Fruit fly (Drosophila melanogaster) whole organism, embryonic: ENCODE measurements around the gene CG4645.

Experiments
- Atf6 ChIP-seq: fragments of 200-800 bp; sonication (Bioruptor generic); IDR thresholded peaks from 2 replicates; pipeline ENCODE4 v1.3.6; 2022; ENCODE audit warnings: missing biosample characterization, missing genetic modification characterization
- CG10147 ChIP-seq: fragments of 200-800 bp; sonication (Bioruptor generic); optimal IDR thresholded peaks from 2 replicates; lab custom pipeline; 2019; ENCODE audit warnings: missing biosample characterization, mild to moderate bottlenecking, missing genetic modification characterization, moderate library complexity
- CG10431 ChIP-seq: fragments of 200-800 bp; sonication (Bioruptor generic); optimal IDR thresholded peaks from 3 replicates; lab custom pipeline; 2018; ENCODE audit warnings: missing biosample characterization, mild to moderate bottlenecking, missing genetic modification characterization
- CG10543 ChIP-seq: fragments of 200-800 bp; sonication (Bioruptor generic); optimal IDR thresholded peaks from 3 replicates; lab custom pipeline; 2017; ENCODE audit warnings: missing biosample characterization, mild to moderate bottlenecking, missing genetic modification characterization, moderate library complexity
- CG10654 ChIP-seq: fragments of 200-800 bp; sonication (Bioruptor generic); optimal IDR thresholded peaks from 2 replicates; lab custom pipeline; 2016; ENCODE audit warnings: missing biosample characterization, missing genetic modification characterization
- CG11696 ChIP-seq: fragments of 200-800 bp; sonication (Bioruptor generic); IDR thresholded peaks from 2 replicates; pipeline ENCODE4 v1.3.6; 2022; ENCODE audit warnings: missing biosample characterization, missing genetic modification characterization
- CG13287 ChIP-seq: fragments of 200-800 bp; sonication (Bioruptor generic); IDR thresholded peaks from 2 replicates; pipeline ENCODE4 v1.3.6; 2022; ENCODE audit warnings: missing biosample characterization, missing genetic modification characterization; ENCODE audit not compliant: partially characterized antibody
- CG13775 ChIP-seq: fragments of 200-800 bp; sonication (Bioruptor generic); optimal IDR thresholded peaks from 3 replicates; lab custom pipeline; 2017; ENCODE audit warnings: missing biosample characterization, mild to moderate bottlenecking, missing genetic modification characterization
- CG14014 ChIP-seq: fragments of 200-800 bp; sonication (Bioruptor generic); IDR thresholded peaks from 2 replicates; pipeline ENCODE4 v1.3.6; 2022; ENCODE audit warnings: missing biosample characterization, missing genetic modification characterization
- CG16863 ChIP-seq: fragments of 200-800 bp; sonication (Bioruptor generic); optimal IDR thresholded peaks from 3 replicates; lab custom pipeline; 2016; ENCODE audit warnings: missing biosample characterization, missing genetic modification characterization
- CG2199 ChIP-seq: fragments of 200-800 bp; sonication (Bioruptor generic); IDR thresholded peaks from 3 replicates; pipeline ENCODE4 v1.3.6; 2022; ENCODE audit warnings: missing biosample characterization, missing genetic modification characterization
- CG3065 ChIP-seq: fragments of 200-800 bp; sonication (Bioruptor generic); optimal IDR thresholded peaks from 2 replicates; lab custom pipeline; 2016; ENCODE audit warnings: missing biosample characterization, missing genetic modification characterization
- CG31441 ChIP-seq: fragments of 200-800 bp; sonication (Bioruptor generic); IDR thresholded peaks from 2 replicates; pipeline ENCODE4 v1.3.6; 2022; ENCODE audit warnings: missing biosample characterization, missing genetic modification characterization
- CG32767 ChIP-seq: fragments of 200-800 bp; sonication (Bioruptor generic); IDR thresholded peaks from 2 replicates; pipeline ENCODE4 v1.3.6; 2022; ENCODE audit warnings: missing biosample characterization, missing genetic modification characterization
- CG34376 ChIP-seq: fragments of 200-800 bp; sonication (Bioruptor generic); optimal IDR thresholded peaks from 2 replicates; lab custom pipeline; 2018; ENCODE audit warnings: missing biosample characterization, mild to moderate bottlenecking, missing genetic modification characterization
- CG43689 ChIP-seq: fragments of 200-800 bp; sonication (Bioruptor generic); IDR thresholded peaks from 2 replicates; pipeline ENCODE4 v1.3.6; 2022; ENCODE audit warnings: missing biosample characterization, missing genetic modification characterization
- CG4404 ChIP-seq: fragments of 200-800 bp; sonication (Bioruptor generic); IDR thresholded peaks from 2 replicates; pipeline ENCODE4 v1.3.6; 2022; ENCODE audit warnings: missing biosample characterization, missing genetic modification characterization
- CG5180 ChIP-seq: fragments of 200-800 bp; sonication (Bioruptor generic); optimal IDR thresholded peaks from 3 replicates; lab custom pipeline; 2017; ENCODE audit warnings: missing biosample characterization, missing genetic modification characterization, mild to moderate bottlenecking, moderate library complexity, missing genetic modification reagents
- CG6654 ChIP-seq: fragments of 200-800 bp; sonication (Bioruptor generic); optimal IDR thresholded peaks from 2 replicates; lab custom pipeline; 2017; ENCODE audit warnings: missing biosample characterization, mild to moderate bottlenecking, missing genetic modification characterization
- CG7556 ChIP-seq: fragments of 200-800 bp; sonication (Bioruptor generic); optimal IDR thresholded peaks from 2 replicates; lab custom pipeline; 2017; ENCODE audit warnings: missing biosample characterization, mild to moderate bottlenecking, missing genetic modification characterization
- CG8089 ChIP-seq: fragments of 200-800 bp; sonication (Bioruptor generic); optimal IDR thresholded peaks from 3 replicates; lab custom pipeline; 2016; ENCODE audit warnings: missing biosample characterization, missing genetic modification characterization
- CG8281 ChIP-seq: fragments of 200-800 bp; sonication (Bioruptor generic); optimal IDR thresholded peaks from 2 replicates; lab custom pipeline; 2018; ENCODE audit warnings: missing biosample characterization, mild to moderate bottlenecking, missing genetic modification characterization, moderate library complexity
- CG8290 ChIP-seq, 3 experiments: fragments of 200-800 bp; sonication (Bioruptor generic); optimal IDR thresholded peaks; 2 replicates each; lab custom pipeline; 2016 to 2019; ENCODE audit warnings: missing biosample characterization in 3 of 3, missing genetic modification characterization in 3 of 3, mild to moderate bottlenecking in 2 of 3, moderate library complexity in 1 of 3
- CG8359 ChIP-seq: fragments of 200-800 bp; sonication (Bioruptor generic); optimal IDR thresholded peaks from 2 replicates; lab custom pipeline; 2017; ENCODE audit warnings: missing biosample characterization, mild to moderate bottlenecking, missing genetic modification characterization, borderline replicate concordance
- CG8765 ChIP-seq: fragments of 200-800 bp; sonication (Bioruptor generic); IDR thresholded peaks from 2 replicates; pipeline ENCODE4 v1.3.6; 2022; ENCODE audit warnings: missing biosample characterization, missing genetic modification characterization
- CG9437 ChIP-seq: fragments of 200-800 bp; sonication (Bioruptor generic); optimal IDR thresholded peaks from 2 replicates; lab custom pipeline; 2018; ENCODE audit warnings: missing biosample characterization, mild to moderate bottlenecking, missing genetic modification characterization
- D19B ChIP-seq: fragments of 200-800 bp; sonication (Bioruptor generic); optimal IDR thresholded peaks from 2 replicates; lab custom pipeline; 2017; ENCODE audit warnings: missing biosample characterization, mild to moderate bottlenecking, missing genetic modification characterization
- Dad ChIP-seq: fragments of 200-800 bp; sonication (Bioruptor generic); optimal IDR thresholded peaks from 3 replicates; lab custom pipeline; 2016; ENCODE audit warnings: missing biosample characterization, missing genetic modification characterization
- Doc3 ChIP-seq: fragments of 200-800 bp; sonication (Bioruptor generic); IDR thresholded peaks from 3 replicates; pipeline ENCODE4 v1.3.6; 2022; ENCODE audit warnings: missing biosample characterization, missing genetic modification characterization; ENCODE audit not compliant: partially characterized antibody
- Lim3 ChIP-seq: fragments of 200-800 bp; sonication (Bioruptor generic); IDR thresholded peaks from 2 replicates; pipeline ENCODE4 v1.3.6; 2022; ENCODE audit warnings: missing biosample characterization, missing genetic modification characterization
- Lpt ChIP-seq: fragments of >200 bp; optimal IDR thresholded peaks from 2 replicates; lab custom pipeline; 2018; ENCODE audit warnings: missing biosample characterization, missing genetic modification characterization
- Ptx1 ChIP-seq: fragments of 200-800 bp; sonication (Bioruptor generic); IDR thresholded peaks from 2 replicates; pipeline ENCODE4 v1.3.6; 2022; ENCODE audit warnings: missing biosample characterization, missing genetic modification characterization
- Ravus ChIP-seq: fragments of 200-800 bp; sonication (Bioruptor generic); IDR thresholded peaks from 2 replicates; pipeline ENCODE4 v1.3.6; 2022; ENCODE audit warnings: missing biosample characterization, missing genetic modification characterization
- Ssrp ChIP-seq: fragments of 200-800 bp; sonication (Bioruptor generic); optimal IDR thresholded peaks from 2 replicates; lab custom pipeline; 2018; ENCODE audit warnings: missing biosample characterization, mild to moderate bottlenecking, missing genetic modification characterization, moderate library complexity
- amos ChIP-seq: fragments of 200-800 bp; sonication (Bioruptor generic); IDR thresholded peaks from 2 replicates; pipeline ENCODE4 v1.3.6; 2022; ENCODE audit warnings: missing biosample characterization, missing genetic modification characterization; ENCODE audit not compliant: partially characterized antibody
- bigmax ChIP-seq: fragments of 200-800 bp; sonication (Bioruptor generic); optimal IDR thresholded peaks from 2 replicates; lab custom pipeline; 2018; ENCODE audit warnings: missing biosample characterization, mild to moderate bottlenecking, missing genetic modification characterization
- cas ChIP-seq: fragments of 200-800 bp; sonication (Bioruptor generic); IDR thresholded peaks from 2 replicates; pipeline ENCODE4 v1.3.6; 2022; ENCODE audit warnings: missing biosample characterization, missing genetic modification characterization
- cg ChIP-seq: fragments of 200-800 bp; sonication (Bioruptor generic); optimal IDR thresholded peaks from 3 replicates; lab custom pipeline; 2019; ENCODE audit warnings: missing biosample characterization, mild to moderate bottlenecking, missing genetic modification characterization, moderate library complexity
- crol ChIP-seq: fragments of 200-800 bp; sonication (Bioruptor generic); IDR thresholded peaks from 2 replicates; pipeline ENCODE4 v1.3.6; 2022; ENCODE audit warnings: missing biosample characterization, missing genetic modification characterization
- ewg ChIP-seq: fragments of 200-800 bp; sonication (Bioruptor generic); optimal IDR thresholded peaks from 3 replicates; lab custom pipeline; 2017; ENCODE audit warnings: mild to moderate bottlenecking, missing biosample characterization, missing genetic modification reagents, missing genetic modification characterization
- gem ChIP-seq: fragments of 200-800 bp; sonication (Bioruptor generic); optimal IDR thresholded peaks from 2 replicates; lab custom pipeline; 2019; ENCODE audit warnings: missing biosample characterization, mild to moderate bottlenecking, missing genetic modification characterization, moderate library complexity
- h ChIP-seq: fragments of >200 bp; optimal IDR thresholded peaks from 2 replicates; lab custom pipeline; 2017
- her ChIP-seq: fragments of 200-800 bp; sonication (Bioruptor generic); optimal IDR thresholded peaks from 2 replicates; lab custom pipeline; 2016; ENCODE audit warnings: missing biosample characterization, missing genetic modification characterization
- kni ChIP-seq: fragments of 200-800 bp; sonication (Bioruptor generic); optimal IDR thresholded peaks from 3 replicates; lab custom pipeline; 2017; ENCODE audit warnings: mild to moderate bottlenecking, missing biosample characterization, missing genetic modification reagents, missing genetic modification characterization
- lab ChIP-seq: fragments of 200-800 bp; sonication (Bioruptor generic); optimal IDR thresholded peaks from 3 replicates; lab custom pipeline; 2017; ENCODE audit warnings: missing biosample characterization, missing genetic modification characterization, mild to moderate bottlenecking, moderate library complexity, missing genetic modification reagents
- lbe ChIP-seq: fragments of 200-800 bp; sonication (Bioruptor generic); optimal IDR thresholded peaks from 2 replicates; lab custom pipeline; 2016; ENCODE audit warnings: missing biosample characterization, mild to moderate bottlenecking, missing genetic modification characterization
- onecut ChIP-seq: fragments of 200-800 bp; sonication (Bioruptor generic); IDR thresholded peaks from 2 replicates; pipeline ENCODE4 v1.3.6; 2022; ENCODE audit warnings: missing biosample characterization, missing genetic modification characterization
- pho ChIP-seq: fragments of 200-800 bp; sonication (Bioruptor generic); optimal IDR thresholded peaks from 2 replicates; lab custom pipeline; 2016; ENCODE audit warnings: missing biosample characterization, missing genetic modification characterization
- pnt ChIP-seq: fragments of 200-800 bp; sonication (Bioruptor generic); optimal IDR thresholded peaks from 3 replicates; lab custom pipeline; 2016; ENCODE audit warnings: missing biosample characterization, missing genetic modification characterization
- pum ChIP-seq: fragments of 200-800 bp; sonication (Bioruptor generic); optimal IDR thresholded peaks from 2 replicates; lab custom pipeline; 2016; ENCODE audit warnings: missing biosample characterization, missing genetic modification characterization
- repo ChIP-seq: fragments of 200-800 bp; sonication (Bioruptor generic); optimal IDR thresholded peaks from 2 replicates; lab custom pipeline; 2016; ENCODE audit warnings: missing biosample characterization, missing genetic modification characterization
- sd ChIP-seq: fragments of 200-800 bp; sonication (Bioruptor generic); optimal IDR thresholded peaks from 3 replicates; lab custom pipeline; 2018; ENCODE audit warnings: missing biosample characterization, mild to moderate bottlenecking, missing genetic modification characterization, moderate library complexity

Gene CG4645

dm6 chrX:12947670-12948069 is 37.9 kb downstream of the CG4645 start (continued):
- TF ChIP-seq CG4404 (GFP tag; lab: Robert Waterston, UW) (no peak), Ravus (GFP tag; lab: Robert Waterston, UW) (no peak), CG31441 (peak; percentile 18; the same call in 1 of the 2 replicates), bigmax (no peak), CG8089 (no peak), CG8281 (no peak), CG34376 (GFP tag; lab: Kevin White, UChicago) (peak; percentile 74), sd (tag; lab: Kevin White, UChicago) (no peak), CG11696 (GFP tag; lab: Robert Waterston, UW) (no peak), CG14014 (no peak), CG10654 (GFP tag; lab: Kevin White, UChicago) (no peak), pho (GFP tag; lab: Kevin White, UChicago) (no peak), CG10147 (no peak), Doc3 (GFP tag; lab: Robert Waterston, UW) (no peak), CG32767 (no peak), repo (GFP tag; lab: Kevin White, UChicago) (no peak), crol (GFP tag; lab: Robert Waterston, UW) (no peak), pum (no peak), CG7556 (no peak), Ptx1 (GFP tag; lab: Robert Waterston, UW) (no peak), onecut (GFP tag; lab: Robert Waterston, UW) (peak; percentile 69), ewg (GFP tag; lab: Kevin White, UChicago) (peak; percentile 74), CG8290 (GFP tag; optimal IDR thresholded peaks at IDR 0.05; lab: Kevin White, UChicago) (no peak), CG8290 (tag; optimal IDR thresholded peaks at IDR 0.05; lab: Kevin White, UChicago) (peak in 1 of 2 experiments; percentile 60), CG3065 (no peak), h (no peak), CG43689 (no peak), her (GFP tag; lab: Kevin White, UChicago) (no peak), CG10431 (GFP tag; lab: Kevin White, UChicago) (peak; percentile 65), CG2199 (GFP tag; lab: Robert Waterston, UW) (no peak), CG8359 (GFP tag; lab: Kevin White, UChicago) (peak; percentile 3), Lpt (GFP tag; lab: Kevin White, UChicago) (no peak), Atf6 (GFP tag; lab: Robert Waterston, UW) (no peak), CG8765 (GFP tag; lab: Robert Waterston, UW) (no peak), CG13775 (GFP tag; lab: Kevin White, UChicago) (peak; percentile 35), Ssrp (tag; lab: Kevin White, UChicago) (no peak), Lim3 (no peak), CG5180 (GFP tag; lab: Kevin White, UChicago) (no peak), lab (peak; percentile 58), CG6654 (no peak), CG13287 (GFP tag; lab: Robert Waterston, UW) (no peak), CG10543 (GFP tag; lab: Kevin White, UChicago) (peak; percentile 19), Dad (GFP tag; lab: Kevin White, UChicago) (no peak), kni (peak; percentile 26), amos (GFP tag; lab: Robert Waterston, UW) (no peak), CG16863 (no peak), cg (GFP tag; lab: Kevin White, UChicago) (no peak), lbe (no peak), pnt (GFP tag; lab: Kevin White, UChicago) (no peak), cas (GFP tag; lab: Robert Waterston, UW) (no peak), gem (tag; lab: Kevin White, UChicago) (no peak), CG9437 (GFP tag; lab: Kevin White, UChicago) (peak; percentile 5), D19B (GFP tag; lab: Kevin White, UChicago) (no peak)
